Worm (Caenorhabditis elegans): Measurements from ENCODE around the gene F21H12.3.

The F21H12.3 gene

ce11 chrII:6103986-6104385, 21.3 kb downstream of the F21H12.3 start:
- TF ChIP-seq pes-1 (GFP tag; IDR thresholded peaks at IDR 0.05): no peak
- TF ChIP-seq ama-1 (optimal IDR thresholded peaks at IDR 0.05): no peak
- no peak for TF ChIP-seq ceh-13 (GFP tag; optimal IDR thresholded peaks at IDR 0.05)
- TF ChIP-seq hmg-4 (GFP tag; optimal IDR thresholded peaks at IDR 0.05): no peak
- no peak for TF ChIP-seq tbx-11 (GFP tag; IDR thresholded peaks at IDR 0.05)
- TF ChIP-seq ets-7 (tag; optimal IDR thresholded peaks at IDR 0.05): no peak
- no peak for TF ChIP-seq tbx-37 (GFP tag; conservative IDR thresholded peaks at IDR 0.05)
- no peak for TF ChIP-seq F13C5.2 (tag; optimal IDR thresholded peaks at IDR 0.05)
- TF ChIP-seq B0310.2 (tag; optimal IDR thresholded peaks at IDR 0.05): no peak
- no peak for TF ChIP-seq sea-1 (GFP tag; conservative IDR thresholded peaks at IDR 0.05)
- no peak for TF ChIP-seq ceh-36 (tag; optimal IDR thresholded peaks at IDR 0.05)
- no peak for TF ChIP-seq hmbx-1 (tag; optimal IDR thresholded peaks at IDR 0.05)
- no peak for TF ChIP-seq scrt-1 (GFP tag; IDR thresholded peaks at IDR 0.05)

DNA sequence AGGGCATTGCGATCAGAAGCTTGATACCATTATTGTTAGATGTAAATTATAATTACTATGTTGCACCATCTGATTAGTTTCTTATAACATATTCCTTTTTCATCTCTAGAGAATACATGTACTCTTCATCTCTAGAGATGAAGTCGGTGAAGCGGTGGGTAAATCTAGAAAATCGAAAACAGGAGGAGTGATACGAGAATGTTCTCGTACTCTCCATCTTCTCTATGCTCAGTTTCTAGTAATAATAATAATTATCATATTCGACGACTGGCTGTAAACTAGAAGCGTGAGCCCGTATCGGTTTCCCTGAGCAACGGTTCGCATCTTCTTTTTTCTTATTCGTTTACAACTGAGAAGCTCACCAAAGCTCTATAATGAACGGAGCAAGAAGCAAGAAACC, 25.1 kb downstream of the F21H12.3 start:
- no peak for TF ChIP-seq scrt-1 (GFP tag; IDR thresholded peaks at IDR 0.05)
- no peak for TF ChIP-seq tra-4 (tag; optimal IDR thresholded peaks at IDR 0.05)
- TF ChIP-seq ama-1 (optimal IDR thresholded peaks at IDR 0.05): no peak
- no peak for TF ChIP-seq pes-1 (GFP tag; IDR thresholded peaks at IDR 0.05)
- TF ChIP-seq hmg-4 (GFP tag; optimal IDR thresholded peaks at IDR 0.05): no peak
- no peak for TF ChIP-seq ceh-13 (GFP tag; optimal IDR thresholded peaks at IDR 0.05)

DNA sequence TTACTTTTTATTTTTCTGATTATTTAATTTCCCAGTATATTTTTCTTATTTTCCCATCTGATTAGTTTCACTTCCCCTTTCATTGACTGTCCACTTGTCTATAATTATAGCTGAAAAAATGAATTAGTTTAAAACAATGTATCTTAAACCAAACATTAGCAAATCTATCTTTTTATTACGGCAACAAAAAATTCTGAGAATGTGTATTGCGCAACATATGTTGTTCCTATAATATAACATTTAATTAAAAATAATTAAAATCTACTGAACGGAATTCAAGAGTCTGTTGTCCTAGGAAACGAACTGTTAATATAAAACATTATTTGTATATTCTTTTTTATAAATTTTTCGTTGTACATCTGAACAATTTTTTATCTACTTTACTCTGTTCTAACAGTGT, 27.3 kb downstream of the F21H12.3 start:
- TF ChIP-seq hnd-1 (tag; optimal IDR thresholded peaks at IDR 0.05): no peak
- no peak for TF ChIP-seq sea-1 (GFP tag; conservative IDR thresholded peaks at IDR 0.05)
- TF ChIP-seq scrt-1 (GFP tag; IDR thresholded peaks at IDR 0.05): no peak

- TF ChIP-seq hmbx-1 (tag; optimal IDR thresholded peaks at IDR 0.05) (no peak), flt-1 (GFP tag; IDR thresholded peaks at IDR 0.05) (no peak), ceh-36 (tag; optimal IDR thresholded peaks at IDR 0.05) (no peak), sea-1 (GFP tag; conservative IDR thresholded peaks at IDR 0.05) (no peak), tbx-11 (GFP tag; IDR thresholded peaks at IDR 0.05) (no peak), ceh-13 (GFP tag; optimal IDR thresholded peaks at IDR 0.05) (no peak), hnd-1 (tag; optimal IDR thresholded peaks at IDR 0.05) (no peak), hmg-4 (GFP tag; optimal IDR thresholded peaks at IDR 0.05) (no peak), tbx-37 (GFP tag; conservative IDR thresholded peaks at IDR 0.05) (no peak), ama-1 (optimal IDR thresholded peaks at IDR 0.05) (no peak), ets-7 (tag; optimal IDR thresholded peaks at IDR 0.05) (no peak), F13C5.2 (tag; optimal IDR thresholded peaks at IDR 0.05) (no peak), tra-4 (tag; optimal IDR thresholded peaks at IDR 0.05) (no peak), aly-1 (tag; optimal IDR thresholded peaks at IDR 0.05) (no peak), B0310.2 (tag; optimal IDR thresholded peaks at IDR 0.05) (no peak), scrt-1 (GFP tag; IDR thresholded peaks at IDR 0.05) (no peak), pes-1 (GFP tag; IDR thresholded peaks at IDR 0.05) (no peak)
These were observed 30.5 kb downstream of the F21H12.3 start, which contains the start of gene heri-1 for ce11 chrII:6113187-6113586. Gene heri-1 (minus strand): TSS chrII:6113194.

- no peak for TF ChIP-seq ama-1 (optimal IDR thresholded peaks at IDR 0.05)
- TF ChIP-seq hnd-1 (tag; optimal IDR thresholded peaks at IDR 0.05): no peak
- TF ChIP-seq flt-1 (GFP tag; IDR thresholded peaks at IDR 0.05): no peak
- TF ChIP-seq aly-1 (tag; optimal IDR thresholded peaks at IDR 0.05): no peak
- no peak for TF ChIP-seq F13C5.2 (tag; optimal IDR thresholded peaks at IDR 0.05)
- TF ChIP-seq scrt-1 (GFP tag; IDR thresholded peaks at IDR 0.05): no peak
- peak; percentile 41 for TF ChIP-seq ceh-36 (tag; optimal IDR thresholded peaks at IDR 0.05)
- no peak for TF ChIP-seq B0310.2 (tag; optimal IDR thresholded peaks at IDR 0.05)
These were observed 31.2 kb downstream of the F21H12.3 start for ce11 chrII:6113842-6114441.

DNA sequence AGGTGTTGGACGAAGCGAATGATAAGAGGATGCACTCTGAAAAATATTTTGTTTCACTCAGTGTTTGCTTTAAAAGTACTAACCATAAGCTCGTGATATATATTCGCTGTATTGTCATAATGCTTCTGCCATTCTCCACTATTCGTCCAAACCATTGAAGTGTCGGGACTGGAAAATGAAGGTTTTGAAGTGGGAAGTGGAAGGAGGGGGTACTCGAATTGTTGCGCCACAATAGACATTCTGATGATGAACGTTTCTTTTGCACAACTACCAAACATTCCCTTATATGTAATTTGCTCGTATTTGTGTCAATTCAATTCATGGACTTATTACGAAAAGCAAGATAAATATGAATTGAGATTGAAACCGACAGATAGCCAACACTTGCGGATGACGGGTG, 32.6 kb downstream of the F21H12.3 start:
- TF ChIP-seq tbx-11 (GFP tag; IDR thresholded peaks at IDR 0.05) (no peak), F13C5.2 (tag; optimal IDR thresholded peaks at IDR 0.05) (no peak), ets-7 (tag; optimal IDR thresholded peaks at IDR 0.05) (no peak), aly-1 (tag; optimal IDR thresholded peaks at IDR 0.05) (no peak), tbx-37 (GFP tag; conservative IDR thresholded peaks at IDR 0.05) (no peak), ceh-36 (tag; optimal IDR thresholded peaks at IDR 0.05) (no peak), hmg-4 (GFP tag; optimal IDR thresholded peaks at IDR 0.05) (no peak), pes-1 (GFP tag; IDR thresholded peaks at IDR 0.05) (no peak), sea-1 (GFP tag; conservative IDR thresholded peaks at IDR 0.05) (no peak), tra-4 (tag; optimal IDR thresholded peaks at IDR 0.05) (no peak), hnd-1 (tag; optimal IDR thresholded peaks at IDR 0.05) (no peak)

DNA sequence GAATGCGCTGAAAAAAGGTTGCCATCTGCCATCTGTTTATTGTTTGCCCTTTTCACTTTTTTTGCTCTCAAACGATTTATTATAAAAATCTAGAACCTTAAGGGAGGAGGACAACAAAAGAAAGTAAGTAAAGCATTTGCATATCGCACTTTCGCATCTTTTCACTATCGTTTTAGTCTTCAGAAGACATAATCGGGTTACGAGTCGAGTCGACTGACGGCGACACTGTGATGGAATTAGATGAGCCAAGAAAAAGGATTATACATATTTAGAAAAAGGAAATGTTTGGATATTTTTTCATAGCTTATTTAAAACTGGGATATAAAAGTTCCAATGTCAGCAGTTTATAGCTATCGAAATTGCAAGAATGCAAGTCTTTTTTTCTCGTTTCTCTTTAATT, 34.0 kb downstream of the F21H12.3 start:
- TF ChIP-seq aly-1 (tag; optimal IDR thresholded peaks at IDR 0.05) (no peak), hmg-4 (GFP tag; optimal IDR thresholded peaks at IDR 0.05) (no peak), sea-1 (GFP tag; conservative IDR thresholded peaks at IDR 0.05) (no peak), tra-4 (tag; optimal IDR thresholded peaks at IDR 0.05) (no peak), ceh-13 (GFP tag; optimal IDR thresholded peaks at IDR 0.05) (no peak), ets-7 (tag; optimal IDR thresholded peaks at IDR 0.05) (no peak), ama-1 (optimal IDR thresholded peaks at IDR 0.05) (no peak), tbx-37 (GFP tag; conservative IDR thresholded peaks at IDR 0.05) (no peak), hmbx-1 (tag; optimal IDR thresholded peaks at IDR 0.05) (no peak), hnd-1 (tag; optimal IDR thresholded peaks at IDR 0.05) (no peak), scrt-1 (GFP tag; IDR thresholded peaks at IDR 0.05) (no peak)

- TF ChIP-seq aly-1 (tag; optimal IDR thresholded peaks at IDR 0.05): no peak
- TF ChIP-seq ets-7 (tag; optimal IDR thresholded peaks at IDR 0.05): no peak
- peak; percentile 66 for TF ChIP-seq ceh-36 (tag; optimal IDR thresholded peaks at IDR 0.05)
These were observed 35.4 kb downstream of the F21H12.3 start, which contains the start of gene C29H12.6 for ce11 chrII:6118163-6118562. Gene C29H12.6 (minus strand): TSS chrII:6118263.

Data from whole organism, early embryonic.